Worm (Caenorhabditis elegans) whole organism, early embryonic: ENCODE measurements around the gene pyc-1.

Experiments used
- B0310.2 ChIP-seq: sonication (generic microtip); optimal IDR thresholded peaks from 2 replicates; lab custom pipeline; 2016; ENCODE audit warnings: mild to moderate bottlenecking, missing genetic modification characterization, missing compliant biosample characterization
- F13C5.2 ChIP-seq: sonication (generic microtip); optimal IDR thresholded peaks from 2 replicates; lab custom pipeline; 2017; ENCODE audit warnings: mild to moderate bottlenecking, missing genetic modification characterization, inconsistent platforms, missing compliant biosample characterization
- aly-1 ChIP-seq: sonication (generic microtip); optimal IDR thresholded peaks from 2 replicates; lab custom pipeline; 2016; ENCODE audit warnings: missing genetic modification characterization, missing compliant biosample characterization
- ama-1 ChIP-seq: fragments of 150-350 bp; optimal IDR thresholded peaks from 2 replicates; lab custom pipeline; 2014
- ceh-13 ChIP-seq: fragments of 200-800 bp; sonication (Bioruptor generic); optimal IDR thresholded peaks from 2 replicates; lab custom pipeline; 2018; ENCODE audit warnings: mild to moderate bottlenecking, missing genetic modification characterization, missing compliant biosample characterization
- ceh-36 ChIP-seq: sonication (generic microtip); optimal IDR thresholded peaks from 2 replicates; lab custom pipeline; 2016; ENCODE audit warnings: missing genetic modification characterization, inconsistent platforms, missing compliant biosample characterization
- ets-7 ChIP-seq: sonication (generic microtip); optimal IDR thresholded peaks from 2 replicates; lab custom pipeline; 2016; ENCODE audit warnings: missing genotype, missing genetic modification characterization, missing compliant biosample characterization
- flt-1 ChIP-seq: fragments of 200-800 bp; sonication (Bioruptor generic); IDR thresholded peaks from 2 replicates; pipeline ENCODE4 v1.3.6; 2022; ENCODE audit warnings: missing genetic modification characterization, missing compliant biosample characterization
- hmbx-1 ChIP-seq: sonication (generic microtip); optimal IDR thresholded peaks from 2 replicates; lab custom pipeline; 2016; ENCODE audit warnings: mild to moderate bottlenecking, missing genetic modification characterization, missing compliant biosample characterization
- hmg-4 ChIP-seq: fragments of 200-800 bp; sonication (Bioruptor generic); optimal IDR thresholded peaks from 2 replicates; lab custom pipeline; 2018; ENCODE audit warnings: mild to moderate bottlenecking, missing genetic modification characterization, missing compliant biosample characterization
- hnd-1 ChIP-seq: sonication (generic microtip); optimal IDR thresholded peaks from 2 replicates; lab custom pipeline; 2016; ENCODE audit warnings: missing genetic modification characterization, missing compliant biosample characterization
- pes-1 ChIP-seq: fragments of 200-800 bp; sonication (Bioruptor generic); IDR thresholded peaks from 2 replicates; pipeline ENCODE4 v1.3.6; 2022; ENCODE audit warnings: missing genetic modification reagents, missing genetic modification characterization, missing compliant biosample characterization
- scrt-1 ChIP-seq: fragments of 200-800 bp; sonication (Bioruptor generic); IDR thresholded peaks from 2 replicates; pipeline ENCODE4 v1.3.6; 2022; ENCODE audit warnings: missing genetic modification characterization, missing compliant biosample characterization
- sea-1 ChIP-seq: fragments of 200-800 bp; sonication (Bioruptor generic); conservative IDR thresholded peaks from 2 replicates; pipeline ENCODE4 v1.3.6; 2022; ENCODE audit warnings: missing genetic modification characterization, missing compliant biosample characterization
- tbx-11 ChIP-seq: fragments of 200-800 bp; sonication (Bioruptor generic); IDR thresholded peaks from 2 replicates; pipeline ENCODE4 v1.3.6; 2022; ENCODE audit warnings: missing genetic modification characterization, missing compliant biosample characterization
- tbx-37 ChIP-seq: fragments of 200-800 bp; sonication (Bioruptor generic); conservative IDR thresholded peaks from 2 replicates; pipeline ENCODE4 v1.3.6; 2022; ENCODE audit warnings: missing genetic modification reagents, missing genetic modification characterization, missing compliant biosample characterization
- tra-4 ChIP-seq: sonication (generic microtip); optimal IDR thresholded peaks from 2 replicates; lab custom pipeline; 2017; ENCODE audit warnings: missing genetic modification characterization, missing compliant biosample characterization

The pyc-1 gene

ce11 chrV:11799252-11799822 lies 23.0 kb downstream of the pyc-1 start:
- TF ChIP-seq hnd-1 (tag; lab: Kevin White, UChicago): no peak
- TF ChIP-seq aly-1 (tag; lab: Kevin White, UChicago): no peak
- TF ChIP-seq F13C5.2 (tag; lab: Kevin White, UChicago): no peak
- TF ChIP-seq tbx-37 (GFP tag; lab: Robert Waterston, UW): no peak
- TF ChIP-seq ceh-36 (tag; lab: Kevin White, UChicago): no peak
- TF ChIP-seq flt-1 (GFP tag; lab: Robert Waterston, UW): no peak
- no peak for TF ChIP-seq scrt-1 (GFP tag; lab: Robert Waterston, UW)
- TF ChIP-seq tbx-11 (GFP tag; lab: Robert Waterston, UW): no peak
- TF ChIP-seq hmbx-1: no peak
- TF ChIP-seq ets-7 (tag; lab: Kevin White, UChicago): no peak
- no peak for TF ChIP-seq ama-1 (lab: Kevin White, UChicago)
- no peak for TF ChIP-seq hmg-4 (GFP tag; lab: Kevin White, UChicago)
- no peak for TF ChIP-seq tra-4 (tag; lab: Kevin White, UChicago)
- TF ChIP-seq sea-1: no peak
- no peak for TF ChIP-seq B0310.2 (tag; lab: Kevin White, UChicago)
- TF ChIP-seq pes-1 (GFP tag; lab: Robert Waterston, UW): no peak

ce11 chrV:11798320-11798719 lies 24.0 kb downstream of the pyc-1 start:
- TF ChIP-seq scrt-1 (GFP tag; lab: Robert Waterston, UW) (no peak), tbx-11 (GFP tag; lab: Robert Waterston, UW) (no peak), hmg-4 (GFP tag; lab: Kevin White, UChicago) (no peak), aly-1 (tag; lab: Kevin White, UChicago) (no peak), pes-1 (GFP tag; lab: Robert Waterston, UW) (no peak), F13C5.2 (tag; lab: Kevin White, UChicago) (no peak), sea-1 (no peak), ceh-36 (tag; lab: Kevin White, UChicago) (no peak), ets-7 (tag; lab: Kevin White, UChicago) (no peak), ceh-13 (GFP tag; lab: Kevin White, UChicago) (no peak), ama-1 (lab: Kevin White, UChicago) (no peak)

ce11 chrV:11797272-11797855 lies 25.0 kb downstream of the pyc-1 start:
- no peak for TF ChIP-seq ceh-36 (tag; lab: Kevin White, UChicago)

ce11 chrV:11796343-11796742 lies 26.0 kb downstream of the pyc-1 start:
- TF ChIP-seq sea-1 (no peak), hmbx-1 (no peak), ets-7 (tag; lab: Kevin White, UChicago) (no peak), ceh-36 (tag; lab: Kevin White, UChicago) (no peak), ceh-13 (GFP tag; lab: Kevin White, UChicago) (no peak), aly-1 (tag; lab: Kevin White, UChicago) (no peak), tbx-37 (GFP tag; lab: Robert Waterston, UW) (no peak), F13C5.2 (tag; lab: Kevin White, UChicago) (no peak), scrt-1 (GFP tag; lab: Robert Waterston, UW) (no peak), flt-1 (GFP tag; lab: Robert Waterston, UW) (no peak), hnd-1 (tag; lab: Kevin White, UChicago) (no peak), pes-1 (GFP tag; lab: Robert Waterston, UW) (no peak), tbx-11 (GFP tag; lab: Robert Waterston, UW) (no peak)

ce11 chrV:11795352-11795751 lies 27.0 kb downstream of the pyc-1 start:
- TF ChIP-seq hmbx-1: no peak
- TF ChIP-seq hnd-1 (tag; lab: Kevin White, UChicago): no peak
- TF ChIP-seq ets-7 (tag; lab: Kevin White, UChicago): no peak
- TF ChIP-seq aly-1 (tag; lab: Kevin White, UChicago): no peak
- no peak for TF ChIP-seq ceh-36 (tag; lab: Kevin White, UChicago)
- TF ChIP-seq tbx-37 (GFP tag; lab: Robert Waterston, UW): no peak
- TF ChIP-seq flt-1 (GFP tag; lab: Robert Waterston, UW): no peak
- TF ChIP-seq ama-1 (lab: Kevin White, UChicago): no peak
- TF ChIP-seq tra-4 (tag; lab: Kevin White, UChicago): no peak
- TF ChIP-seq tbx-11 (GFP tag; lab: Robert Waterston, UW): no peak
- no peak for TF ChIP-seq hmg-4 (GFP tag; lab: Kevin White, UChicago)
- TF ChIP-seq ceh-13 (GFP tag; lab: Kevin White, UChicago): no peak
- TF ChIP-seq sea-1: no peak
- TF ChIP-seq scrt-1 (GFP tag; lab: Robert Waterston, UW): no peak
- no peak for TF ChIP-seq pes-1 (GFP tag; lab: Robert Waterston, UW)

- TF ChIP-seq tra-4 (tag; lab: Kevin White, UChicago) (no peak), tbx-37 (GFP tag; lab: Robert Waterston, UW) (no peak), scrt-1 (GFP tag; lab: Robert Waterston, UW) (no peak), hmg-4 (GFP tag; lab: Kevin White, UChicago) (no peak), tbx-11 (GFP tag; lab: Robert Waterston, UW) (no peak), ceh-13 (GFP tag; lab: Kevin White, UChicago) (no peak)
These were observed 28.2 kb downstream of the pyc-1 start for ce11 chrV:11794172-11794571.

- TF ChIP-seq pes-1 (GFP tag; lab: Robert Waterston, UW) (no peak), hnd-1 (tag; lab: Kevin White, UChicago) (no peak), tbx-37 (GFP tag; lab: Robert Waterston, UW) (no peak), ama-1 (lab: Kevin White, UChicago) (no peak), tbx-11 (GFP tag; lab: Robert Waterston, UW) (no peak), flt-1 (GFP tag; lab: Robert Waterston, UW) (no peak), ets-7 (tag; lab: Kevin White, UChicago) (no peak), hmg-4 (GFP tag; lab: Kevin White, UChicago) (no peak), ceh-36 (tag; lab: Kevin White, UChicago) (no peak), B0310.2 (tag; lab: Kevin White, UChicago) (no peak), tra-4 (tag; lab: Kevin White, UChicago) (no peak), aly-1 (tag; lab: Kevin White, UChicago) (no peak), F13C5.2 (tag; lab: Kevin White, UChicago) (no peak), scrt-1 (GFP tag; lab: Robert Waterston, UW) (no peak), ceh-13 (GFP tag; lab: Kevin White, UChicago) (no peak), sea-1 (no peak), hmbx-1 (no peak)
These were observed 32.9 kb downstream of the pyc-1 start, which contains the start of gene D2023.1 for ce11 chrV:11789474-11789873. TSS of gene D2023.1 (plus strand) at chrV:11789550.
